Fruit fly (Drosophila melanogaster) whole organism, embryonic: ENCODE measurements around the gene CG6923.

Experiments
- Blimp-1 ChIP-seq: fragments of 200-800 bp; sonication (Bioruptor generic); optimal IDR thresholded peaks from 3 replicates; lab custom pipeline; 2018; ENCODE audit warnings: missing biosample characterization, missing genetic modification characterization, mild to moderate bottlenecking, moderate library complexity, missing genetic modification reagents
- C15 ChIP-seq: fragments of 200-800 bp; sonication (Bioruptor generic); IDR thresholded peaks from 3 replicates; pipeline ENCODE4 v1.3.6; 2022; ENCODE audit warnings: missing biosample characterization, missing genetic modification characterization
- CG10209 ChIP-seq: fragments of 200-800 bp; sonication (Bioruptor generic); optimal IDR thresholded peaks from 3 replicates; lab custom pipeline; 2017; ENCODE audit warnings: missing biosample characterization, mild to moderate bottlenecking, missing genetic modification characterization, missing genetic modification reagents
- CG12104 ChIP-seq: fragments of 200-800 bp; sonication (Bioruptor generic); optimal IDR thresholded peaks from 3 replicates; lab custom pipeline; 2016; ENCODE audit warnings: missing biosample characterization, missing genetic modification characterization
- CG13296 ChIP-seq: fragments of 200-800 bp; sonication (Bioruptor generic); optimal IDR thresholded peaks from 3 replicates; lab custom pipeline; 2018; ENCODE audit warnings: missing biosample characterization, mild to moderate bottlenecking, missing genetic modification characterization
- CG14710 ChIP-seq: fragments of 200-800 bp; sonication (Bioruptor generic); optimal IDR thresholded peaks from 3 replicates; lab custom pipeline; 2019; ENCODE audit warnings: missing biosample characterization, mild to moderate bottlenecking, missing genetic modification characterization, moderate library complexity
- CG1529 ChIP-seq: fragments of 200-800 bp; sonication (Bioruptor generic); optimal IDR thresholded peaks from 3 replicates; lab custom pipeline; 2018; ENCODE audit warnings: missing biosample characterization, missing genetic modification characterization
- CG16779 ChIP-seq: fragments of 200-800 bp; sonication (Bioruptor generic); IDR thresholded peaks from 2 replicates; pipeline ENCODE4 v1.3.6; 2022; ENCODE audit warnings: missing biosample characterization, missing genetic modification characterization
- CG17186 ChIP-seq: fragments of 200-800 bp; sonication (Bioruptor generic); optimal IDR thresholded peaks from 3 replicates; lab custom pipeline; 2017; ENCODE audit warnings: missing biosample characterization, missing genetic modification reagents, missing genetic modification characterization
- CG17359 ChIP-seq: fragments of 200-800 bp; sonication (Bioruptor generic); optimal IDR thresholded peaks from 3 replicates; lab custom pipeline; 2018; ENCODE audit warnings: missing biosample characterization, mild to moderate bottlenecking, missing genetic modification characterization, moderate library complexity
- CG2199 ChIP-seq: fragments of 200-800 bp; sonication (Bioruptor generic); IDR thresholded peaks from 3 replicates; pipeline ENCODE4 v1.3.6; 2022; ENCODE audit warnings: missing biosample characterization, missing genetic modification characterization
- CG30431 ChIP-seq: fragments of 200-800 bp; sonication (Bioruptor generic); optimal IDR thresholded peaks from 2 replicates; lab custom pipeline; 2017; ENCODE audit warnings: missing biosample characterization, missing genetic modification characterization
- CG31388 ChIP-seq: fragments of 200-800 bp; sonication (Bioruptor generic); optimal IDR thresholded peaks from 2 replicates; lab custom pipeline; 2016; ENCODE audit warnings: missing biosample characterization, missing genetic modification characterization
- CG3163 ChIP-seq: fragments of 200-800 bp; sonication (Bioruptor generic); optimal IDR thresholded peaks from 3 replicates; lab custom pipeline; 2016; ENCODE audit warnings: missing biosample characterization, missing genetic modification characterization
- CG3281 ChIP-seq: fragments of 200-800 bp; sonication (Bioruptor generic); optimal IDR thresholded peaks from 3 replicates; lab custom pipeline; 2017; ENCODE audit warnings: missing biosample characterization, mild to moderate bottlenecking, missing genetic modification characterization
- CG34422 ChIP-seq: fragments of 200-800 bp; sonication (Bioruptor generic); IDR thresholded peaks from 3 replicates; pipeline ENCODE4 v1.3.6; 2022; ENCODE audit warnings: missing biosample characterization, missing genetic modification characterization
- CG6272 ChIP-seq: fragments of 200-800 bp; sonication (Bioruptor generic); IDR thresholded peaks from 2 replicates; pipeline ENCODE4 v1.3.6; 2022; ENCODE audit warnings: missing biosample characterization, missing genetic modification characterization
- CG6689 ChIP-seq: fragments of 200-800 bp; sonication (Bioruptor generic); IDR thresholded peaks from 2 replicates; pipeline ENCODE4 v1.3.6; 2022; ENCODE audit warnings: missing biosample characterization, missing genetic modification characterization
- CG7745 ChIP-seq: fragments of 200-800 bp; sonication (Bioruptor generic); optimal IDR thresholded peaks from 2 replicates; lab custom pipeline; 2018; ENCODE audit warnings: missing biosample characterization, mild to moderate bottlenecking, missing genetic modification characterization, moderate library complexity
- Gsc ChIP-seq: fragments of 200-800 bp; sonication (Bioruptor generic); IDR thresholded peaks from 2 replicates; pipeline ENCODE4 v1.3.6; 2022; ENCODE audit warnings: missing biosample characterization, missing genetic modification characterization
- Oaz ChIP-seq: fragments of 200-800 bp; sonication (Bioruptor generic); IDR thresholded peaks from 2 replicates; pipeline ENCODE4 v1.3.6; 2022; ENCODE audit warnings: missing biosample characterization, missing genetic modification characterization
- Optix ChIP-seq: fragments of 200-800 bp; sonication (Bioruptor generic); IDR thresholded peaks from 3 replicates; pipeline ENCODE4 v1.3.6; 2022; ENCODE audit warnings: missing biosample characterization, missing genetic modification characterization
- Side ChIP-seq: fragments of 200-800 bp; sonication (Bioruptor generic); optimal IDR thresholded peaks from 2 replicates; lab custom pipeline; 2016; ENCODE audit warnings: missing biosample characterization, missing genetic modification characterization
- Sox102F ChIP-seq: fragments of 200-800 bp; sonication (Bioruptor generic); optimal IDR thresholded peaks from 2 replicates; lab custom pipeline; 2018; ENCODE audit warnings: missing biosample characterization, mild to moderate bottlenecking, missing genetic modification characterization, moderate library complexity
- Xrp1 ChIP-seq: fragments of 200-800 bp; sonication (Bioruptor generic); IDR thresholded peaks from 2 replicates; pipeline ENCODE4 v1.3.6; 2022; ENCODE audit warnings: missing biosample characterization, missing genetic modification characterization
- ash1 ChIP-seq: fragments of 200-800 bp; sonication (Bioruptor generic); optimal IDR thresholded peaks from 2 replicates; lab custom pipeline; 2018; ENCODE audit warnings: missing biosample characterization, mild to moderate bottlenecking, missing genetic modification characterization
- ato ChIP-seq: fragments of 200-800 bp; sonication (Bioruptor generic); IDR thresholded peaks from 2 replicates; pipeline ENCODE4 v1.3.6; 2022; ENCODE audit warnings: missing biosample characterization, missing genetic modification characterization; ENCODE audit not compliant: partially characterized antibody
- cad ChIP-seq: fragments of >200 bp; optimal IDR thresholded peaks from 2 replicates; lab custom pipeline; 2017; ENCODE audit warnings: missing biosample characterization, missing genetic modification characterization
- cato ChIP-seq: fragments of 200-800 bp; sonication (Bioruptor generic); optimal IDR thresholded peaks from 2 replicates; lab custom pipeline; 2016; ENCODE audit warnings: missing biosample characterization, missing genetic modification characterization, borderline replicate concordance
- cg ChIP-seq: fragments of 200-800 bp; sonication (Bioruptor generic); optimal IDR thresholded peaks from 3 replicates; lab custom pipeline; 2019; ENCODE audit warnings: missing biosample characterization, mild to moderate bottlenecking, missing genetic modification characterization, moderate library complexity
- chm ChIP-seq: fragments of 200-800 bp; sonication (Bioruptor generic); IDR thresholded peaks from 2 replicates; pipeline ENCODE4 v1.3.6; 2022; ENCODE audit warnings: missing biosample characterization, missing genetic modification characterization
- dysf ChIP-seq: fragments of 200-800 bp; sonication (Bioruptor generic); IDR thresholded peaks from 3 replicates; pipeline ENCODE4 v1.3.6; 2022; ENCODE audit warnings: missing biosample characterization, missing genetic modification characterization
- fd64A ChIP-seq: fragments of 200-800 bp; sonication (Bioruptor generic); optimal IDR thresholded peaks from 3 replicates; lab custom pipeline; 2018; ENCODE audit warnings: missing biosample characterization, mild to moderate bottlenecking, missing genetic modification characterization
- ftz-f1 ChIP-seq: fragments of 200-800 bp; sonication (Bioruptor generic); optimal IDR thresholded peaks from 2 replicates; lab custom pipeline; 2016; ENCODE audit warnings: missing biosample characterization, missing genetic modification characterization
- gcm2 ChIP-seq: fragments of 200-800 bp; sonication (Bioruptor generic); optimal IDR thresholded peaks from 2 replicates; lab custom pipeline; 2016; ENCODE audit warnings: missing biosample characterization, missing genetic modification characterization
- gem ChIP-seq: fragments of 200-800 bp; sonication (Bioruptor generic); optimal IDR thresholded peaks from 2 replicates; lab custom pipeline; 2019; ENCODE audit warnings: missing biosample characterization, mild to moderate bottlenecking, missing genetic modification characterization, moderate library complexity
- grn ChIP-seq: fragments of 200-800 bp; sonication (Bioruptor generic); optimal IDR thresholded peaks from 3 replicates; lab custom pipeline; 2017; ENCODE audit warnings: missing biosample characterization, missing genetic modification characterization
- hth ChIP-seq: fragments of >200 bp; optimal IDR thresholded peaks from 2 replicates; lab custom pipeline; 2017; ENCODE audit warnings: inconsistent platforms
- lilli ChIP-seq: fragments of 200-800 bp; sonication (Bioruptor generic); optimal IDR thresholded peaks from 3 replicates; lab custom pipeline; 2016; ENCODE audit warnings: missing biosample characterization, missing genetic modification characterization
- lola ChIP-seq, 3 experiments: fragments of >200 bp in 2 of 3; fragments of 200-800 bp in 1 of 3; sonication (Bioruptor generic) in 1 of 3; optimal IDR thresholded peaks; 2 replicates each; lab custom pipeline; 2017 to 2019; ENCODE audit warnings: missing biosample characterization in 3 of 3, missing genetic modification characterization in 3 of 3, mild to moderate bottlenecking in 1 of 3, moderate library complexity in 1 of 3
- mirr ChIP-seq: fragments of 200-800 bp; sonication (Bioruptor generic); optimal IDR thresholded peaks from 3 replicates; lab custom pipeline; 2018; ENCODE audit warnings: missing biosample characterization, mild to moderate bottlenecking, missing genetic modification characterization
- mld ChIP-seq: fragments of 200-800 bp; sonication (Bioruptor generic); IDR thresholded peaks from 3 replicates; pipeline ENCODE4 v1.3.6; 2022; ENCODE audit warnings: missing biosample characterization, missing genetic modification characterization; ENCODE audit not compliant: partially characterized antibody
- org-1 ChIP-seq: fragments of 200-800 bp; sonication (Bioruptor generic); optimal IDR thresholded peaks from 2 replicates; lab custom pipeline; 2017; ENCODE audit warnings: missing biosample characterization, missing genetic modification characterization
- pum ChIP-seq: fragments of 200-800 bp; sonication (Bioruptor generic); optimal IDR thresholded peaks from 2 replicates; lab custom pipeline; 2016; ENCODE audit warnings: missing biosample characterization, missing genetic modification characterization
- row ChIP-seq: fragments of 200-800 bp; sonication (Bioruptor generic); IDR thresholded peaks from 3 replicates; pipeline ENCODE4 v1.3.6; 2022; ENCODE audit warnings: missing biosample characterization, missing genetic modification characterization
- sr ChIP-seq: fragments of 200-800 bp; sonication (Bioruptor generic); IDR thresholded peaks from 3 replicates; pipeline ENCODE4 v1.3.6; 2022; ENCODE audit warnings: missing biosample characterization, missing genetic modification characterization
- tx ChIP-seq: fragments of 200-800 bp; sonication (Bioruptor generic); optimal IDR thresholded peaks from 2 replicates; lab custom pipeline; 2016; ENCODE audit warnings: missing biosample characterization, missing genetic modification characterization
- unc-4 ChIP-seq: fragments of 200-800 bp; sonication (Bioruptor generic); IDR thresholded peaks from 2 replicates; pipeline ENCODE4 v1.3.6; 2022; ENCODE audit warnings: missing biosample characterization, missing genetic modification characterization; ENCODE audit not compliant: partially characterized antibody
- wor ChIP-seq: fragments of 200-800 bp; sonication (Bioruptor generic); IDR thresholded peaks from 2 replicates; pipeline ENCODE4 v1.3.6; 2022; ENCODE audit warnings: missing biosample characterization, missing genetic modification characterization
- z ChIP-seq: fragments of 200-800 bp; sonication (Bioruptor generic); IDR thresholded peaks from 3 replicates; pipeline ENCODE4 v1.3.6; 2022; ENCODE audit warnings: missing biosample characterization, missing genetic modification characterization

Gene CG6923

dm6 chr3R:11779357-11780018, 29.7 kb upstream of the CG6923 start (continued):
- TF ChIP-seq hth (lab: Kevin White, UChicago), result no peak
- TF ChIP-seq CG10209, result peak; percentile 70
- peak; percentile 76 for TF ChIP-seq CG1529 (GFP tag; lab: Kevin White, UChicago)
- TF ChIP-seq gem (tag; lab: Kevin White, UChicago), result peak; percentile 93
- no peak for TF ChIP-seq ash1 (GFP tag; lab: Kevin White, UChicago)
- TF ChIP-seq C15 (GFP tag; lab: Robert Waterston, UW), result no peak
- no peak for TF ChIP-seq CG13296 (GFP tag; lab: Kevin White, UChicago)
- peak; percentile 39; the same call in 1 of the 2 replicates for TF ChIP-seq chm
- peak; percentile 35; the same call in 1 of the 2 replicates for TF ChIP-seq wor (GFP tag; lab: Robert Waterston, UW)
- TF ChIP-seq cad, result no peak
- TF ChIP-seq fd64A (GFP tag; lab: Kevin White, UChicago), result no peak
- peak; percentile 68; the same call in 2 of the 3 replicates for TF ChIP-seq CG2199
- TF ChIP-seq CG6272 (GFP tag; lab: Robert Waterston, UW), result no peak; the same call in 1 of the 2 replicates
- TF ChIP-seq dysf (GFP tag; lab: Robert Waterston, UW), result peak; percentile 43; the same call in 1 of the 3 replicates
- TF ChIP-seq CG6689 (GFP tag; lab: Robert Waterston, UW), result peak; percentile 48
- TF ChIP-seq Optix (GFP tag; lab: Robert Waterston, UW), result peak; percentile 27; the same call in 1 of the 3 replicates
- peak; percentile 77 for TF ChIP-seq Sox102F (GFP tag; lab: Kevin White, UChicago)
- TF ChIP-seq row (GFP tag; lab: Robert Waterston, UW), result peak; percentile 75
- TF ChIP-seq Side (GFP tag; lab: Kevin White, UChicago), result peak; percentile 38
- peak; percentile 25 for TF ChIP-seq tx
- TF ChIP-seq ato (GFP tag; lab: Robert Waterston, UW), result no peak
- no peak for TF ChIP-seq Blimp-1
- peak; percentile 71 for TF ChIP-seq CG17359
- peak; percentile 61 for TF ChIP-seq Gsc (GFP tag; lab: Robert Waterston, UW)
- no peak for TF ChIP-seq CG16779 (GFP tag; lab: Robert Waterston, UW)
- TF ChIP-seq CG12104 (GFP tag; lab: Kevin White, UChicago), result peak; percentile 63
- TF ChIP-seq CG3163 (GFP tag; lab: Kevin White, UChicago), result no peak
- TF ChIP-seq CG14710 (tag; lab: Kevin White, UChicago), result peak; percentile 89
- peak; percentile 41; the same call in 1 of the 3 replicates for TF ChIP-seq CG34422 (GFP tag; lab: Robert Waterston, UW)
- TF ChIP-seq Oaz (GFP tag; lab: Robert Waterston, UW), result no peak
- peak; percentile 67 for TF ChIP-seq cato (GFP tag; lab: Kevin White, UChicago)
- TF ChIP-seq CG30431, result peak; percentile 86
- TF ChIP-seq grn (GFP tag; lab: Kevin White, UChicago), result peak; percentile 20
- no peak for TF ChIP-seq CG3281
- TF ChIP-seq pum (GFP tag; lab: Kevin White, UChicago), result peak; percentile 39
- TF ChIP-seq Xrp1 (GFP tag; lab: Robert Waterston, UW), result peak; percentile 77
- TF ChIP-seq lola (GFP tag; optimal IDR thresholded peaks at IDR 0.05; lab: Kevin White, UChicago), result peak in 1 of 3 experiments; percentile 97
- no peak for TF ChIP-seq z (GFP tag; lab: Robert Waterston, UW)
- peak; percentile 3 for TF ChIP-seq gcm2 (GFP tag; lab: Kevin White, UChicago)
- no peak for TF ChIP-seq unc-4 (GFP tag; lab: Robert Waterston, UW)
- peak; percentile 46 for TF ChIP-seq CG17186 (GFP tag; lab: Kevin White, UChicago)
- no peak for TF ChIP-seq mld (GFP tag; lab: Robert Waterston, UW)
- TF ChIP-seq CG31388 (GFP tag; lab: Kevin White, UChicago), result peak; percentile 63
- no peak for TF ChIP-seq CG7745 (tag; lab: Kevin White, UChicago)
- no peak for TF ChIP-seq sr (GFP tag; lab: Robert Waterston, UW)
- peak; percentile 80 for TF ChIP-seq cg
- no peak for TF ChIP-seq mirr
- no peak for TF ChIP-seq ftz-f1 (GFP tag; lab: Kevin White, UChicago)
- TF ChIP-seq org-1 (GFP tag; lab: Kevin White, UChicago), result peak; percentile 30
- peak; percentile 61 for TF ChIP-seq lilli (GFP tag; lab: Kevin White, UChicago)
